Fruit fly (Drosophila melanogaster): ENCODE data around the gene CG9921.

CG9921 gene

dm6 chrX:16296423-16297292 lies 36.7 kb downstream of the CG9921 start, which contains the start of gene CG3632 (continued):
- no peak for TF ChIP-seq CG18599 (GFP tag; optimal IDR thresholded peaks at IDR 0.05)
- TF ChIP-seq ttk (GFP tag; IDR thresholded peaks at IDR 0.05) = no peak
- peak; percentile 18 for TF ChIP-seq CG8388 (GFP tag; optimal IDR thresholded peaks at IDR 0.05)
- no peak for TF ChIP-seq fd3F (GFP tag; optimal IDR thresholded peaks at IDR 0.05)
- TF ChIP-seq Ets97D (GFP tag; optimal IDR thresholded peaks at IDR 0.05) = peak; percentile 71
- TF ChIP-seq CoRest (tag; optimal IDR thresholded peaks at IDR 0.05) = no peak
- TF ChIP-seq CHES-1-like (GFP tag; optimal IDR thresholded peaks at IDR 0.05) = peak; percentile 39
- no peak for TF ChIP-seq dysf (GFP tag; IDR thresholded peaks at IDR 0.05)
- no peak for TF ChIP-seq CG4424 (GFP tag; optimal IDR thresholded peaks at IDR 0.05)
- no peak for TF ChIP-seq yki (optimal IDR thresholded peaks at IDR 0.05)
- TF ChIP-seq Stat92E (GFP tag; optimal IDR thresholded peaks at IDR 0.05) = peak in 1 of 3 experiments; percentile 86
- TF ChIP-seq CG10321 (GFP tag; IDR thresholded peaks at IDR 0.05) = no peak
- peak; percentile 49 for TF ChIP-seq CG9609 (GFP tag; optimal IDR thresholded peaks at IDR 0.05)
- peak; percentile 42 for TF ChIP-seq Xbp1 (GFP tag; optimal IDR thresholded peaks at IDR 0.05)
- TF ChIP-seq CG33557 (GFP tag; optimal IDR thresholded peaks at IDR 0.05) = no peak
- TF ChIP-seq Dip3 (GFP tag; optimal IDR thresholded peaks at IDR 0.05) = no peak
- TF ChIP-seq Sox100B (GFP tag; optimal IDR thresholded peaks at IDR 0.05) = no peak
- no peak for TF ChIP-seq HmgD (GFP tag; optimal IDR thresholded peaks at IDR 0.05)
- TF ChIP-seq CG12236 (GFP tag; optimal IDR thresholded peaks at IDR 0.05) = no peak
- TF ChIP-seq Dll (GFP tag; IDR thresholded peaks at IDR 0.05; ENCODE audit: partially characterized antibody) = peak; percentile 65; the same call in 3 of the 4 replicates
- TF ChIP-seq caup (GFP tag; optimal IDR thresholded peaks at IDR 0.05; ENCODE audit: severe bottlenecking) = peak; percentile 6
- TF ChIP-seq CG2199 (GFP tag; IDR thresholded peaks at IDR 0.05) = 0 out of 3 replicates have a peak, but pooled peaks have one; percentile 66
- TF ChIP-seq CG13296 (GFP tag; optimal IDR thresholded peaks at IDR 0.05) = peak; percentile 7
- peak; percentile 56 for TF ChIP-seq CG13624 (GFP tag; optimal IDR thresholded peaks at IDR 0.05)
- TF ChIP-seq chm (GFP tag; IDR thresholded peaks at IDR 0.05) = no peak
- no peak for TF ChIP-seq Jarid2 (GFP tag; optimal IDR thresholded peaks at IDR 0.05)
- TF ChIP-seq row (GFP tag; IDR thresholded peaks at IDR 0.05) = peak; percentile 46
- TF ChIP-seq Vsx1 (GFP tag; optimal IDR thresholded peaks at IDR 0.05) = no peak
- no peak for TF ChIP-seq kni (GFP tag; optimal IDR thresholded peaks at IDR 0.05)
- peak; percentile 32 for TF ChIP-seq Dp (GFP tag; optimal IDR thresholded peaks at IDR 0.05)
- TF ChIP-seq CG15479 (GFP tag; optimal IDR thresholded peaks at IDR 0.05) = peak; percentile 27
- no peak for TF ChIP-seq NC2α (GFP tag; optimal IDR thresholded peaks at IDR 0.05)
- TF ChIP-seq CG17328 (GFP tag; IDR thresholded peaks at IDR 0.05) = no peak
- TF ChIP-seq CG15073 (GFP tag; optimal IDR thresholded peaks at IDR 0.05) = no peak
- no peak for TF ChIP-seq CG6683 (GFP tag; optimal IDR thresholded peaks at IDR 0.05)
- no peak for TF ChIP-seq CG15696 (tag; optimal IDR thresholded peaks at IDR 0.05)
- TF ChIP-seq CG43689 (GFP tag; IDR thresholded peaks at IDR 0.05) = no peak
- no peak for TF ChIP-seq trh (GFP tag; optimal IDR thresholded peaks at IDR 0.05)
- TF ChIP-seq CG5953 (GFP tag; IDR thresholded peaks at IDR 0.05) = no peak
- no peak for TF ChIP-seq az2 (GFP tag; optimal IDR thresholded peaks at IDR 0.05)
- TF ChIP-seq CG12769 (tag; optimal IDR thresholded peaks at IDR 0.05) = no peak
- TF ChIP-seq CG8924 (tag; optimal IDR thresholded peaks at IDR 0.05) = peak; percentile 58
- peak; percentile 84 for TF ChIP-seq pzg (GFP tag; optimal IDR thresholded peaks at IDR 0.05)
- TF ChIP-seq stwl (tag; optimal IDR thresholded peaks at IDR 0.05) = peak; percentile 98
- no peak for TF ChIP-seq nau (GFP tag; optimal IDR thresholded peaks at IDR 0.05)
- no peak for TF ChIP-seq CG32772 (GFP tag; IDR thresholded peaks at IDR 0.05)
- TF ChIP-seq ro (GFP tag; IDR thresholded peaks at IDR 0.05) = no peak
- TF ChIP-seq Blimp-1 (GFP tag; optimal IDR thresholded peaks at IDR 0.05) = peak; percentile 62
- no peak for TF ChIP-seq Bdp1 (GFP tag; optimal IDR thresholded peaks at IDR 0.05)
